Fruit fly (Drosophila melanogaster): ENCODE data around the gene alpha-Man-Ic.

dm6 chr3R:29926089-29926488, 4.1 kb downstream of the alpha-Man-Ic start, which contains the start of gene Jon99Ci:
- TF ChIP-seq cnc (optimal IDR thresholded peaks at IDR 0.05) (no peak), pad (GFP tag; optimal IDR thresholded peaks at IDR 0.05) (no peak), tj (GFP tag; optimal IDR thresholded peaks at IDR 0.05) (no peak), Hr96 (GFP tag; optimal IDR thresholded peaks at IDR 0.05) (no peak), CG7101 (tag; optimal IDR thresholded peaks at IDR 0.05) (no peak), CG14711 (tag; optimal IDR thresholded peaks at IDR 0.05) (no peak), CG11617 (GFP tag; optimal IDR thresholded peaks at IDR 0.05) (no peak), CG33017 (tag; optimal IDR thresholded peaks at IDR 0.05) (no peak), bab1 (GFP tag; optimal IDR thresholded peaks at IDR 0.05) (no peak)

Data from whole organism, adult.